Worm (Caenorhabditis elegans) whole organism, young adult: Measurements from ENCODE around the gene srh-264.

Experiments
- F22D6.2 ChIP-seq: sonication (generic microtip); optimal IDR thresholded peaks from 2 replicates; lab custom pipeline; 2016; ENCODE audit warnings: mild to moderate bottlenecking, missing genetic modification characterization, missing compliant biosample characterization
- athp-1 ChIP-seq: sonication (generic microtip); optimal IDR thresholded peaks from 2 replicates; lab custom pipeline; 2017; ENCODE audit warnings: mild to moderate bottlenecking, missing genetic modification characterization, missing compliant biosample characterization
- ceh-100 ChIP-seq: fragments of 200-800 bp; sonication (Bioruptor generic); IDR thresholded peaks from 2 replicates; pipeline ENCODE4 v1.3.6; 2022; ENCODE audit warnings: missing genetic modification reagents, missing genetic modification characterization, missing compliant biosample characterization
- fkh-3 ChIP-seq: sonication (generic microtip); optimal IDR thresholded peaks from 2 replicates; lab custom pipeline; 2016; ENCODE audit warnings: mild to moderate bottlenecking, missing genetic modification characterization, missing compliant biosample characterization
- him-1 ChIP-seq: sonication (generic microtip); optimal IDR thresholded peaks from 2 replicates; lab custom pipeline; 2016; ENCODE audit warnings: missing genotype, missing genetic modification reagents, missing genetic modification characterization, missing compliant biosample characterization
- madf-3 ChIP-seq: fragments of 200-800 bp; sonication (Bioruptor generic); IDR thresholded peaks from 2 replicates; pipeline ENCODE4 v1.3.6; 2022; ENCODE audit warnings: missing genetic modification reagents, missing genetic modification characterization, missing compliant biosample characterization
- sdz-38 ChIP-seq: sonication (generic microtip); optimal IDR thresholded peaks from 2 replicates; lab custom pipeline; 2016; ENCODE audit warnings: missing genotype, missing genetic modification characterization, missing compliant biosample characterization
- zim-3 ChIP-seq: sonication (generic microtip); optimal IDR thresholded peaks from 2 replicates; lab custom pipeline; 2017; ENCODE audit warnings: mild to moderate bottlenecking, missing genetic modification characterization, moderate library complexity, missing compliant biosample characterization

ce11 chrV:15448865-15449264, 34.9 kb downstream of the srh-264 start, which contains the start of gene T26H5.14:
- no peak for TF ChIP-seq fkh-3
- no peak for TF ChIP-seq ceh-100
- no peak for TF ChIP-seq athp-1
- TF ChIP-seq F22D6.2 (tag; lab: Kevin White, UChicago) = no peak
- TF ChIP-seq him-1 (tag; lab: Kevin White, UChicago) = no peak
- TF ChIP-seq zim-3 (tag; lab: Kevin White, UChicago) = no peak
- TF ChIP-seq sdz-38 (tag; lab: Kevin White, UChicago) = no peak
- no peak for TF ChIP-seq madf-3 (GFP tag; lab: Robert Waterston, UW)
